ENCODE assay signal across 2 fruit fly cellular contexts in genomic region chrX:10820741-10821140, dm6.
TF ChIP-seq lines count a peak whose summit lies in the region.

No protein-coding gene starts in this region.

- no peak for TF ChIP-seq CTCF in whole organism, embryonic (GFP tag; optimal IDR thresholded peaks at IDR 0.05; lab: Kevin White, UChicago)

TF ChIP-seq in whole organism, embryonic, 481 proteins besides CTCF, POLR2A, EP300 and RAD21:
- peak; percentile 21; the same call in 1 of the 3 replicates for TF ChIP-seq row (GFP tag; IDR thresholded peaks at IDR 0.05; lab: Robert Waterston, UW)
- TF ChIP-seq CG7987 (GFP tag; optimal IDR thresholded peaks at IDR 0.05; lab: Kevin White, UChicago): no peak
- TF ChIP-seq crol (GFP tag; IDR thresholded peaks at IDR 0.05; lab: Robert Waterston, UW): peak; percentile 76
- peak; percentile 40 for TF ChIP-seq CG17385 (GFP tag; optimal IDR thresholded peaks at IDR 0.05; lab: Kevin White, UChicago)
- no peak for TF ChIP-seq cad (GFP tag; optimal IDR thresholded peaks at IDR 0.05; lab: Kevin White, UChicago)
- TF ChIP-seq Lim3 (GFP tag; IDR thresholded peaks at IDR 0.05; lab: Robert Waterston, UW): no peak
- TF ChIP-seq CG3726 (GFP tag; IDR thresholded peaks at IDR 0.05; lab: Robert Waterston, UW): no peak
- peak; percentile 83 for TF ChIP-seq grau (tag; optimal IDR thresholded peaks at IDR 0.05; lab: Kevin White, UChicago)
- TF ChIP-seq Med (GFP tag; lab: Kevin White, UChicago): peak; percentile 12
- TF ChIP-seq hkb (optimal IDR thresholded peaks at IDR 0.05; lab: Kevin White, UChicago): no peak
- TF ChIP-seq hkb (GFP tag; IDR thresholded peaks at IDR 0.05; lab: Robert Waterston, UW): no peak

TF ChIP-seq in whole organism, prepupa, 60 proteins besides CTCF, POLR2A, EP300 and RAD21:
- no peak for TF ChIP-seq CG4318 (GFP tag; optimal IDR thresholded peaks at IDR 0.05; lab: Kevin White, UChicago)
- no peak for TF ChIP-seq achi (GFP tag; optimal IDR thresholded peaks at IDR 0.05; lab: Kevin White, UChicago)
- TF ChIP-seq ss (GFP tag; optimal IDR thresholded peaks at IDR 0.05; lab: Kevin White, UChicago): peak in 1 of 2 experiments; percentile 73
- no peak for TF ChIP-seq acj6 (GFP tag; optimal IDR thresholded peaks at IDR 0.05; lab: Kevin White, UChicago)
- no peak for TF ChIP-seq svp (GFP tag; lab: Kevin White, UChicago)
- TF ChIP-seq Ets21C (GFP tag; optimal IDR thresholded peaks at IDR 0.05; lab: Kevin White, UChicago): no peak
- no peak for TF ChIP-seq Hr4 (GFP tag; optimal IDR thresholded peaks at IDR 0.05; lab: Kevin White, UChicago)
- peak; percentile 88 for TF ChIP-seq dsx (GFP tag; optimal IDR thresholded peaks at IDR 0.05; lab: Kevin White, UChicago; ENCODE audit: poor library complexity, severe bottlenecking)
- no peak for TF ChIP-seq CG10631 (GFP tag; optimal IDR thresholded peaks at IDR 0.05; lab: Kevin White, UChicago)
